Fruit fly (Drosophila melanogaster): ENCODE measurements around the gene Ntl.

Ntl gene

dm6 chr2L:7754539-7754938, 43.9 kb downstream of the Ntl start:
- TF ChIP-seq Pif1A (GFP tag; optimal IDR thresholded peaks at IDR 0.05): no peak
- TF ChIP-seq CG14655 (GFP tag; optimal IDR thresholded peaks at IDR 0.05): peak; percentile 31
- no peak for TF ChIP-seq Snoo (tag; optimal IDR thresholded peaks at IDR 0.05)
- TF ChIP-seq CG8159 (tag; optimal IDR thresholded peaks at IDR 0.05): peak; percentile 25
- TF ChIP-seq CG10348 (GFP tag; IDR thresholded peaks at IDR 0.05): no peak
- TF ChIP-seq CG32121 (GFP tag; IDR thresholded peaks at IDR 0.05): peak; percentile 53; the same call in 1 of the 2 replicates
- peak; percentile 69; the same call in 2 of the 3 replicates for TF ChIP-seq fd96Ca (GFP tag; IDR thresholded peaks at IDR 0.05)
- peak; percentile 53 for TF ChIP-seq Ets98B (GFP tag; IDR thresholded peaks at IDR 0.05)
- no peak for TF ChIP-seq CG34367 (tag; optimal IDR thresholded peaks at IDR 0.05)
- peak; percentile 27 for TF ChIP-seq CG17806 (tag; optimal IDR thresholded peaks at IDR 0.05)
- peak; percentile 5 for TF ChIP-seq CG9948 (tag; optimal IDR thresholded peaks at IDR 0.05)
- peak; percentile 43 for TF ChIP-seq CG8301 (tag; optimal IDR thresholded peaks at IDR 0.05)
- TF ChIP-seq rn (GFP tag; IDR thresholded peaks at IDR 0.05): no peak
- TF ChIP-seq EcR (GFP tag; optimal IDR thresholded peaks at IDR 0.05): no peak
- TF ChIP-seq CG15710 (tag; optimal IDR thresholded peaks at IDR 0.05): no peak
- peak; percentile 70; the same call in 2 of the 3 replicates for TF ChIP-seq CG4496 (GFP tag; IDR thresholded peaks at IDR 0.05)

dm6 chr2L:7756835-7757234, 46.2 kb downstream of the Ntl start:
- TF ChIP-seq CG8301 (tag; optimal IDR thresholded peaks at IDR 0.05) (no peak), CG15710 (tag; optimal IDR thresholded peaks at IDR 0.05) (no peak), CG8159 (tag; optimal IDR thresholded peaks at IDR 0.05) (peak; percentile 2), CG14655 (GFP tag; optimal IDR thresholded peaks at IDR 0.05) (no peak), D1 (tag; optimal IDR thresholded peaks at IDR 0.05) (no peak), CG4496 (GFP tag; IDR thresholded peaks at IDR 0.05) (peak; percentile 51; the same call in 2 of the 3 replicates)

All from whole organism, pupa.